Worm (Caenorhabditis elegans): Measurements from ENCODE around the gene W03F9.4.
A peak's percentile ranks its signal among the peaks of the same experiment; 100 is the strongest.

W03F9.4 gene

DNA sequence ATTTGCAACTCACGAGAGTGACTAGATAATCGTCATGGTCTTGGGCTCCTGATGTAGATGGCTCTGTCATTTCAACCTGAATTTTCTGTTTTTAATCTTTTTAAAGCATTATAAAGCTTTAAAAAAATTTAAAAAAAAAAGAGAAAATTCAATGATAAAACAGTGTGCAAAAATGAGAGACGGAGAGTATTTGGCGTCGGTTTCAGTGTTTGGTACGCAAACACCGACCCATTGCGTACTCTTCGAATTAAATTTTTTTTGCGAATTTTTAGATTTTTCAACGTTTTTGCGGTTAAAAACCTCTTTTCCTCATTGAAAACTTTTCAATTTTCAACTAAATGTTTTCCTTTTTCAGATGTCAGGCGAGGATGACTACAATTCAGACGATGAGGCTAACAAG lies 23.3 kb downstream of the W03F9.4 start, which contains the start of the genes W03F9.2 and sftb-2 (continued):
- peak; percentile 91 for TF ChIP-seq F16B12.6 (tag; optimal IDR thresholded peaks at IDR 0.05)
- peak; percentile 51 for TF ChIP-seq swsn-7 (tag; optimal IDR thresholded peaks at IDR 0.05)
- TF ChIP-seq tbx-2 (tag; optimal IDR thresholded peaks at IDR 0.05), result peak; percentile 34
- peak; percentile 25 for TF ChIP-seq nhr-20 (tag; optimal IDR thresholded peaks at IDR 0.05)
- peak; percentile 54 to 62 (median 56) for TF ChIP-seq dpl-1 (GFP tag; optimal IDR thresholded peaks at IDR 0.05)
- peak; percentile 40 to 61 for TF ChIP-seq efl-1 (optimal IDR thresholded peaks at IDR 0.05)
- peak; percentile 71 to 94 for TF ChIP-seq efl-1 (GFP tag; optimal IDR thresholded peaks at IDR 0.05 in 1 of 2)
- TF ChIP-seq nhr-90 (tag; optimal IDR thresholded peaks at IDR 0.05; ENCODE audit: poor library complexity), result no peak

DNA sequence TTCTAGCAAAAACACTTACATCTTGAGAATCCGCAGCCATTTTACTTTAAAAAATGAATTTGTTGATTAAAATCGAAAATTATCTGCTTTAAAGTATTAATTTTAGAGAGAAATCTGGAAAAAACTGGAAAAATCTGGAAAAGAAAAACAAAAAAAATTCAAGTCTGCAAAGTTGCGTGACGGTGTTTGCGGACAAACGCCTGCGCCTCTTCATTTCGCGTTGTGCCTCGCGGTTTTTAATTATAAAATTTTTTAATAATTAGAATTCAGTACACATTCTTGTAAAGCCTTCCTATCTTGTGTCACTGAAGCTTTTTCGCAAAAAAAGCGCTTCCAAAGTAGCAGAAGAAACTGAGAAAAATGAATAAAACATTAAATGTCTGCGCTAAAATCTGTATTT lies 24.6 kb downstream of the W03F9.4 start, which contains the start of gene W03F9.1:
W03F9.1 (minus strand) TSS at position 109 of the 400 bp plus-strand sequence.
- TF ChIP-seq lin-35 (GFP tag; optimal IDR thresholded peaks at IDR 0.05), result peak; percentile 41 to 57
- peak; percentile 57 for TF ChIP-seq nhr-19 (GFP tag; conservative IDR thresholded peaks at IDR 0.05)
- no peak for TF ChIP-seq nhr-76 (tag; optimal IDR thresholded peaks at IDR 0.05)
- peak; percentile 21 for TF ChIP-seq C16A3.4 (tag; optimal IDR thresholded peaks at IDR 0.05)
- peak; percentile 37 for TF ChIP-seq blmp-1 (tag; optimal IDR thresholded peaks at IDR 0.05)
- no peak for TF ChIP-seq fkh-10 (GFP tag; optimal IDR thresholded peaks at IDR 0.05)
- TF ChIP-seq ztf-4 (tag; optimal IDR thresholded peaks at IDR 0.05), result no peak
- no peak for TF ChIP-seq sptf-1 (tag; optimal IDR thresholded peaks at IDR 0.05)
- peak; percentile 30 for TF ChIP-seq fkh-4 (tag; optimal IDR thresholded peaks at IDR 0.05; ENCODE audit: borderline replicate concordance)
- TF ChIP-seq aly-2 (tag; optimal IDR thresholded peaks at IDR 0.05), result no peak
- no peak for TF ChIP-seq pag-3 (tag; optimal IDR thresholded peaks at IDR 0.05; ENCODE audit: borderline replicate concordance, insufficient read depth)
- TF ChIP-seq unc-62 (GFP tag; optimal IDR thresholded peaks at IDR 0.05), result no peak
- peak in 2 of 3 experiments; percentile 57 to 60 for TF ChIP-seq ceh-82 (tag; optimal IDR thresholded peaks at IDR 0.05)
- TF ChIP-seq nhr-28 (tag; optimal IDR thresholded peaks at IDR 0.05), result no peak
- no peak for TF ChIP-seq alr-1 (tag; optimal IDR thresholded peaks at IDR 0.05; ENCODE audit: borderline replicate concordance)
- TF ChIP-seq snpc-4 (tag; optimal IDR thresholded peaks at IDR 0.05), result peak; percentile 67
- no peak for TF ChIP-seq ces-1 (GFP tag; optimal IDR thresholded peaks at IDR 0.05)
- no peak for TF ChIP-seq nhr-237 (tag; optimal IDR thresholded peaks at IDR 0.05)
- no peak for TF ChIP-seq mab-9 (GFP tag; IDR thresholded peaks at IDR 0.05)
- TF ChIP-seq ceh-63 (GFP tag; optimal IDR thresholded peaks at IDR 0.05), result no peak
- TF ChIP-seq ceh-8 (GFP tag; optimal IDR thresholded peaks at IDR 0.05), result peak; percentile 78
- no peak for TF ChIP-seq jun-1 (tag; optimal IDR thresholded peaks at IDR 0.05)
- TF ChIP-seq pqm-1 (tag; optimal IDR thresholded peaks at IDR 0.05), result no peak
- TF ChIP-seq hpl-2 (GFP tag; optimal IDR thresholded peaks at IDR 0.05), result no peak
- peak; percentile 65 for TF ChIP-seq unc-130 (tag; optimal IDR thresholded peaks at IDR 0.05)
- TF ChIP-seq egl-13 (tag; optimal IDR thresholded peaks at IDR 0.05), result peak; percentile 69
- TF ChIP-seq dpl-1 (GFP tag; optimal IDR thresholded peaks at IDR 0.05), result peak; percentile 42 to 70 (median 64)
- TF ChIP-seq ceh-90 (tag; optimal IDR thresholded peaks at IDR 0.05), result no peak
- TF ChIP-seq skn-1 (tag; optimal IDR thresholded peaks at IDR 0.05), result peak; percentile 69
- peak; percentile 78 for TF ChIP-seq snu-23 (GFP tag; optimal IDR thresholded peaks at IDR 0.05)
- TF ChIP-seq tlp-1 (tag; optimal IDR thresholded peaks at IDR 0.05), result no peak
- TF ChIP-seq nhr-11 (tag; optimal IDR thresholded peaks at IDR 0.05), result peak; percentile 21
- TF ChIP-seq egl-27 (tag; optimal IDR thresholded peaks at IDR 0.05), result no peak
- peak; percentile 96 for TF ChIP-seq mep-1 (tag; optimal IDR thresholded peaks at IDR 0.05)
- TF ChIP-seq elt-3 (tag; optimal IDR thresholded peaks at IDR 0.05), result no peak
- no peak for TF ChIP-seq lin-15B (tag; optimal IDR thresholded peaks at IDR 0.05)
- TF ChIP-seq hlh-4 (tag; optimal IDR thresholded peaks at IDR 0.05), result no peak
- no peak for TF ChIP-seq nhr-84 (tag; optimal IDR thresholded peaks at IDR 0.05)
- TF ChIP-seq pax-3 (tag; optimal IDR thresholded peaks at IDR 0.05), result peak; percentile 7
- peak; percentile 71 for TF ChIP-seq unc-86 (tag; optimal IDR thresholded peaks at IDR 0.05)
- peak; percentile 33 for TF ChIP-seq nhr-85 (tag)
- no peak for TF ChIP-seq nhr-77 (tag; optimal IDR thresholded peaks at IDR 0.05)
- TF ChIP-seq nhr-71 (tag; optimal IDR thresholded peaks at IDR 0.05), result peak; percentile 82
- TF ChIP-seq ets-5 (GFP tag; IDR thresholded peaks at IDR 0.05), result no peak
- TF ChIP-seq nhr-20 (tag; optimal IDR thresholded peaks at IDR 0.05), result peak; percentile 69
- TF ChIP-seq zip-4 (GFP tag; optimal IDR thresholded peaks at IDR 0.05), result peak; percentile 11

Measured in whole organism, L1 larva.